Worm (Caenorhabditis elegans) whole organism, L1 larva: ENCODE results near the gene cpg-8.

Experiments used
- C16A3.4 ChIP-seq: fragments of 150-350 bp; optimal IDR thresholded peaks from 2 replicates; lab custom pipeline; 2014; ENCODE audit warnings: missing biosample characterization, missing genetic modification characterization
- blmp-1 ChIP-seq: fragments of 150-350 bp; optimal IDR thresholded peaks from 2 replicates; lab custom pipeline; 2014; ENCODE audit warnings: missing biosample characterization, missing genetic modification characterization
- ceh-82 ChIP-seq, 3 experiments: fragments of 150-350 bp in 1 of 3; sonication (generic microtip) in 2 of 3; optimal IDR thresholded peaks; 2 replicates each; lab custom pipeline; 2014 to 2017; ENCODE audit warnings: missing biosample characterization in 3 of 3, missing genetic modification characterization in 3 of 3
- egl-27 ChIP-seq, 2 experiments: fragments of 150-350 bp in 1 of 2; sonication (generic microtip); optimal IDR thresholded peaks; 3 replicates each; lab custom pipeline; 2017 to 2018; ENCODE audit warnings: missing biosample characterization in 2 of 2, missing genetic modification characterization in 2 of 2, missing genetic modification reagents in 2 of 2
- elt-3 ChIP-seq, 6 experiments: fragments of 150-350 bp in 1 of 6; sonication (generic microtip); optimal IDR thresholded peaks; 2 replicates each; lab custom pipeline; 2017 to 2018; ENCODE audit warnings: missing biosample characterization in 6 of 6, missing genetic modification characterization in 6 of 6, inconsistent platforms in 1 of 6
- lin-14 ChIP-seq: fragments of 200-800 bp; sonication (Bioruptor generic); optimal IDR thresholded peaks from 2 replicates; lab custom pipeline; 2018; ENCODE audit warnings: mild to moderate bottlenecking, missing genetic modification characterization, moderate library complexity, missing compliant biosample characterization
- lin-39 ChIP-seq: fragments of 150-350 bp; optimal IDR thresholded peaks from 2 replicates; lab custom pipeline; 2014; ENCODE audit warnings: missing biosample characterization, missing genetic modification reagents, missing genetic modification characterization
- mef-2 ChIP-seq: fragments of 150-350 bp; optimal IDR thresholded peaks from 2 replicates; lab custom pipeline; 2014; ENCODE audit warnings: missing biosample characterization, missing genetic modification characterization
- nhr-76 ChIP-seq: sonication (generic microtip); optimal IDR thresholded peaks from 2 replicates; lab custom pipeline; 2017; ENCODE audit warnings: missing biosample characterization, missing genetic modification characterization
- pqm-1 ChIP-seq: sonication (generic microtip); optimal IDR thresholded peaks from 3 replicates; lab custom pipeline; 2017; ENCODE audit warnings: missing biosample characterization, missing genetic modification characterization
- snpc-4 ChIP-seq: fragments of 150-350 bp; optimal IDR thresholded peaks from 2 replicates; lab custom pipeline; 2014; ENCODE audit warnings: missing biosample characterization, missing genetic modification characterization
- sox-4 ChIP-seq: sonication (generic microtip); optimal IDR thresholded peaks from 2 replicates; lab custom pipeline; 2016; ENCODE audit warnings: missing genetic modification characterization, missing compliant biosample characterization
- unc-30 ChIP-seq: sonication (generic microtip); optimal IDR thresholded peaks from 2 replicates; lab custom pipeline; 2017; ENCODE audit warnings: missing biosample characterization, missing genetic modification characterization

- TF ChIP-seq snpc-4 (tag; lab: Kevin White, UChicago) (no peak), nhr-76 (tag; lab: Kevin White, UChicago) (no peak), elt-3 (tag; optimal IDR thresholded peaks at IDR 0.05; lab: Kevin White, UChicago) (no peak), mef-2 (tag; lab: Kevin White, UChicago) (no peak), ceh-82 (tag; optimal IDR thresholded peaks at IDR 0.05; lab: Kevin White, UChicago) (no peak), sox-4 (tag; lab: Kevin White, UChicago) (no peak), lin-14 (GFP tag; lab: Kevin White, UChicago) (no peak), egl-27 (tag; optimal IDR thresholded peaks at IDR 0.05; lab: Kevin White, UChicago) (no peak), C16A3.4 (tag; lab: Kevin White, UChicago) (no peak), unc-30 (tag; lab: Kevin White, UChicago) (no peak), lin-39 (tag; lab: Kevin White, UChicago) (no peak), blmp-1 (tag; lab: Kevin White, UChicago) (no peak), pqm-1 (no peak)
These were observed 49.5 kb downstream of the cpg-8 start, which contains the start of gene soc-1 for ce11 chrV:4642691-4643090.
